Worm (Caenorhabditis elegans): ENCODE results near the gene igcm-4.
A peak's percentile ranks its signal among the peaks of the same experiment; 100 is the strongest.

igcm-4 gene

ce11 chrX:2046124-2046722 is at the start of gene igcm-4:
Gene igcm-4 (minus strand): TSS chrX:2046360.
- TF ChIP-seq lin-39 (tag; optimal IDR thresholded peaks at IDR 0.05): peak; percentile 14
- TF ChIP-seq eor-1 (tag; optimal IDR thresholded peaks at IDR 0.05): no peak
- no peak for TF ChIP-seq elt-1 (tag; optimal IDR thresholded peaks at IDR 0.05)

ce11 chrX:2094094-2094493 is 47.9 kb upstream of the igcm-4 start:
- TF ChIP-seq fos-1 (tag; optimal IDR thresholded peaks at IDR 0.05) (no peak), nhr-11 (tag; optimal IDR thresholded peaks at IDR 0.05) (no peak), lin-39 (tag; optimal IDR thresholded peaks at IDR 0.05) (no peak), nhr-25 (tag; optimal IDR thresholded peaks at IDR 0.05) (no peak), ceh-16 (tag; optimal IDR thresholded peaks at IDR 0.05) (no peak), elt-1 (tag; optimal IDR thresholded peaks at IDR 0.05) (no peak), elt-2 (tag; optimal IDR thresholded peaks at IDR 0.05) (no peak), skn-1 (tag; optimal IDR thresholded peaks at IDR 0.05) (no peak)

DNA sequence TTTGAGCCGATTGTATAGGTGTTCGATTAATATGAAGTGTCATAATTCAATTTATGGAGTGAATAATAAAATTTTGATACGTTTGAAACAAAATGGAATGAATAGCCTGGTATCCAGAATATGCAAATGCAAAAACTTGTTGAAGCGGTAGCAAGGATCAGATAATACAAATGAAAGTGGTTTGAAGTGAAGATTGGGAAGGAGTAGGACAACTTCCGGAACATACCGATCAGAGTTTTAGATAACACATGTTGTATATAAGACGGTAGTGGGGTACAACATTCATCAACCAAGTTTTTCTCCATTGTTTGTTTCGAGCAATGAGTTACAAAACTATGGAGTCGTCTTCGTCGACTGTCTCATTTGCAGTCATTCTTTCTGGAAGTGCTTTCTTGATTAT is 47.0 kb upstream of the igcm-4 start, which contains the start of gene col-164:
TSS of gene col-164 (plus strand) at position 301 of the 400 bp plus-strand sequence.
- TF ChIP-seq zag-1 (tag; optimal IDR thresholded peaks at IDR 0.05) (no peak), fkh-2 (tag; optimal IDR thresholded peaks at IDR 0.05) (no peak), nhr-12 (tag; optimal IDR thresholded peaks at IDR 0.05) (no peak), ceh-9 (tag; optimal IDR thresholded peaks at IDR 0.05) (no peak), skn-1 (tag; optimal IDR thresholded peaks at IDR 0.05) (no peak), ztf-4 (tag; optimal IDR thresholded peaks at IDR 0.05) (no peak)

DNA sequence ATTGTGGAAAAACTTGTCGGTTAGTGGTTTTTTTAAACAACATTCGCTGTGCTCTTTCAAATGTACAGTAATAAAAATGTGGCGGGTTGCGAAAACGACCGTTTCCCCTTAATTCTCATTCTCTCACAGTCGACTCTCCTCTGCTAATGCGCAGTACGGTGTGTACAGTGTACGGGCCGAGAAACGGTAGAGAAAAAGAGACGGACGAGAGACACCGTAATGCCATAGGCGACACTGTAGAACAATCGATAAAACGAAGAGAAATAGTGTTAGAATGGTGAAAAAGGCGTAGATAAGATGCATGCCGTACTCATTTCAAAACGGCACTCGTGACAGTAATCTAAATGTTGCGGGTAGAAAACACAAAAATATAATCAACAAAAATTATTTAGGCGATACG is 44.3 kb upstream of the igcm-4 start:
- TF ChIP-seq pha-4 (tag; optimal IDR thresholded peaks at IDR 0.05): peak; percentile 66
- no peak for TF ChIP-seq nhr-77 (tag; optimal IDR thresholded peaks at IDR 0.05)
- TF ChIP-seq ztf-4 (tag; optimal IDR thresholded peaks at IDR 0.05): no peak
- TF ChIP-seq ceh-28 (tag; optimal IDR thresholded peaks at IDR 0.05): peak; percentile 64
- peak; percentile 7 for TF ChIP-seq hmg-11 (tag; optimal IDR thresholded peaks at IDR 0.05)
- TF ChIP-seq egl-5 (tag; optimal IDR thresholded peaks at IDR 0.05): no peak
- peak; percentile 73 for TF ChIP-seq pqm-1 (tag; optimal IDR thresholded peaks at IDR 0.05)
- no peak for TF ChIP-seq elt-1 (tag; optimal IDR thresholded peaks at IDR 0.05)
- peak; percentile 64 for TF ChIP-seq nfya-1 (tag; optimal IDR thresholded peaks at IDR 0.05; ENCODE audit: insufficient read depth)
- TF ChIP-seq nhr-25 (tag; optimal IDR thresholded peaks at IDR 0.05): peak; percentile 51
- no peak for TF ChIP-seq elt-3 (tag; optimal IDR thresholded peaks at IDR 0.05)
- TF ChIP-seq tbx-2 (tag; optimal IDR thresholded peaks at IDR 0.05): no peak
- TF ChIP-seq nhr-12 (tag; optimal IDR thresholded peaks at IDR 0.05): no peak
- TF ChIP-seq nhr-23 (tag; optimal IDR thresholded peaks at IDR 0.05): peak; percentile 50
- TF ChIP-seq elt-2 (tag; optimal IDR thresholded peaks at IDR 0.05): peak; percentile 75
- no peak for TF ChIP-seq ztf-11 (tag; optimal IDR thresholded peaks at IDR 0.05)

- no peak for TF ChIP-seq sea-2 (GFP tag; optimal IDR thresholded peaks at IDR 0.05)
- TF ChIP-seq mml-1 (tag; optimal IDR thresholded peaks at IDR 0.05): no peak
- TF ChIP-seq lsy-12 (tag; optimal IDR thresholded peaks at IDR 0.05): peak; percentile 5
- TF ChIP-seq nfya-1 (tag; optimal IDR thresholded peaks at IDR 0.05; ENCODE audit: insufficient read depth): peak; percentile 98
- no peak for TF ChIP-seq fkh-2 (tag; optimal IDR thresholded peaks at IDR 0.05)
- no peak for TF ChIP-seq ceh-16 (tag; optimal IDR thresholded peaks at IDR 0.05)
- no peak for TF ChIP-seq daf-12 (tag; optimal IDR thresholded peaks at IDR 0.05)
- peak; percentile 10 for TF ChIP-seq jun-1 (tag; optimal IDR thresholded peaks at IDR 0.05)
- no peak for TF ChIP-seq R02D3.7 (tag; optimal IDR thresholded peaks at IDR 0.05)
- TF ChIP-seq egl-27 (tag; optimal IDR thresholded peaks at IDR 0.05): no peak
- no peak for TF ChIP-seq skn-1 (tag; optimal IDR thresholded peaks at IDR 0.05)
- TF ChIP-seq tbx-2 (tag; optimal IDR thresholded peaks at IDR 0.05): no peak
- no peak for TF ChIP-seq nhr-12 (tag; optimal IDR thresholded peaks at IDR 0.05)
- TF ChIP-seq hmg-11 (tag; optimal IDR thresholded peaks at IDR 0.05): peak; percentile 84
- TF ChIP-seq nhr-28 (tag; optimal IDR thresholded peaks at IDR 0.05): no peak
- TF ChIP-seq lin-39 (tag; optimal IDR thresholded peaks at IDR 0.05): peak; percentile 83
- TF ChIP-seq elt-3 (tag; optimal IDR thresholded peaks at IDR 0.05): no peak
- no peak for TF ChIP-seq ztf-11 (tag; optimal IDR thresholded peaks at IDR 0.05)
- TF ChIP-seq egl-5 (tag; optimal IDR thresholded peaks at IDR 0.05): peak; percentile 64
- no peak for TF ChIP-seq fkh-10 (GFP tag; optimal IDR thresholded peaks at IDR 0.05)
- TF ChIP-seq ceh-82 (tag; optimal IDR thresholded peaks at IDR 0.05): no peak
- no peak for TF ChIP-seq unc-62 (GFP tag; optimal IDR thresholded peaks at IDR 0.05)
- TF ChIP-seq snpc-4 (tag; optimal IDR thresholded peaks at IDR 0.05): no peak
- peak; percentile 46 for TF ChIP-seq lin-15B (tag; optimal IDR thresholded peaks at IDR 0.05)
- TF ChIP-seq nhr-25 (tag; optimal IDR thresholded peaks at IDR 0.05): peak; percentile 88
- no peak for TF ChIP-seq ztf-4 (tag; optimal IDR thresholded peaks at IDR 0.05)
- TF ChIP-seq elt-1 (tag; optimal IDR thresholded peaks at IDR 0.05): no peak
- peak; percentile 51 for TF ChIP-seq ama-1 (optimal IDR thresholded peaks at IDR 0.05)
- TF ChIP-seq elt-2 (tag; optimal IDR thresholded peaks at IDR 0.05): peak; percentile 62
- no peak for TF ChIP-seq unc-39 (tag; optimal IDR thresholded peaks at IDR 0.05)
- TF ChIP-seq ceh-28 (tag; optimal IDR thresholded peaks at IDR 0.05): peak; percentile 25
- no peak for TF ChIP-seq nhr-67 (tag; optimal IDR thresholded peaks at IDR 0.05)
- TF ChIP-seq zag-1 (tag; optimal IDR thresholded peaks at IDR 0.05): no peak
- no peak for TF ChIP-seq ceh-9 (tag; optimal IDR thresholded peaks at IDR 0.05)
- TF ChIP-seq pqm-1 (tag; optimal IDR thresholded peaks at IDR 0.05): no peak
- TF ChIP-seq nhr-11 (tag; optimal IDR thresholded peaks at IDR 0.05): no peak
- TF ChIP-seq eor-1 (tag; optimal IDR thresholded peaks at IDR 0.05): no peak
- TF ChIP-seq fos-1 (tag; optimal IDR thresholded peaks at IDR 0.05): no peak
Measured at ce11 chrX:2089434-2089833, 43.3 kb upstream of the igcm-4 start, which contains the start of gene lsy-2. Gene lsy-2 (plus strand): TSS chrX:2089704.

Data from whole organism, L3 larva.